Worm (Caenorhabditis elegans): ENCODE measurements around the gene snt-6.

- TF ChIP-seq ztf-11 (tag; optimal IDR thresholded peaks at IDR 0.05) (no peak), fkh-10 (GFP tag; optimal IDR thresholded peaks at IDR 0.05) (no peak), ama-1 (optimal IDR thresholded peaks at IDR 0.05) (no peak), elt-1 (tag; optimal IDR thresholded peaks at IDR 0.05) (no peak), elt-2 (tag; optimal IDR thresholded peaks at IDR 0.05) (no peak), nhr-237 (tag; optimal IDR thresholded peaks at IDR 0.05) (no peak), nhr-28 (tag; optimal IDR thresholded peaks at IDR 0.05) (no peak), jun-1 (tag; optimal IDR thresholded peaks at IDR 0.05) (no peak), sea-2 (GFP tag; optimal IDR thresholded peaks at IDR 0.05) (no peak), pha-4 (tag; optimal IDR thresholded peaks at IDR 0.05) (no peak), lin-39 (tag; optimal IDR thresholded peaks at IDR 0.05) (no peak), elt-3 (tag; optimal IDR thresholded peaks at IDR 0.05) (no peak), unc-62 (GFP tag; optimal IDR thresholded peaks at IDR 0.05) (no peak)
Observed at ce11 chrII:775033-775432, 25.0 kb upstream of the snt-6 start, which contains the start of gene Y39F10A.1.

Measured in whole organism, L3 larva.